Worm (Caenorhabditis elegans) whole organism, midembryonic: ENCODE data around the gene pptr-1.
"Not testable (repeated sequence)": the region's sequence is repeated elsewhere in the genome, so short reads cannot be mapped to it uniquely, and the experiment has no call there.

Experiments
- T22C8.4 ChIP-seq: fragments of 200-800 bp; sonication (Bioruptor generic); IDR thresholded peaks from 2 replicates; pipeline ENCODE4 v1.3.6; 2022; ENCODE audit warnings: missing genetic modification characterization, missing compliant biosample characterization
- cog-1 ChIP-seq: sonication (generic microtip); optimal IDR thresholded peaks from 2 replicates; lab custom pipeline; 2016; ENCODE audit warnings: missing genetic modification characterization, missing compliant biosample characterization
- flt-1 ChIP-seq: fragments of 200-800 bp; sonication (Bioruptor generic); IDR thresholded peaks from 2 replicates; pipeline ENCODE4 v1.3.6; 2022; ENCODE audit warnings: missing genetic modification characterization, missing compliant biosample characterization
- klf-2 ChIP-seq: fragments of 200-800 bp; sonication (Bioruptor generic); conservative IDR thresholded peaks from 2 replicates; pipeline ENCODE4 v1.3.6; 2022; ENCODE audit warnings: missing genetic modification reagents, missing genetic modification characterization, missing compliant biosample characterization
- med-1 ChIP-seq: sonication (generic microtip); optimal IDR thresholded peaks from 2 replicates; lab custom pipeline; 2017; ENCODE audit warnings: missing genetic modification characterization, mild to moderate bottlenecking, missing compliant biosample characterization, antibody characterized with exemption, missing genetic modification reagents; ENCODE audit not compliant: insufficient read depth
- ref-1 ChIP-seq: fragments of 200-800 bp; sonication (Bioruptor generic); conservative IDR thresholded peaks from 2 replicates; pipeline ENCODE4 v1.3.6; 2022; ENCODE audit warnings: missing genetic modification reagents, missing genetic modification characterization, missing compliant biosample characterization
- tab-1 ChIP-seq: fragments of 200-800 bp; sonication (Bioruptor generic); IDR thresholded peaks from 2 replicates; pipeline ENCODE4 v1.3.6; 2022; ENCODE audit warnings: missing genetic modification characterization, missing compliant biosample characterization
- ztf-23 ChIP-seq: fragments of 200-800 bp; sonication (Bioruptor generic); IDR thresholded peaks from 2 replicates; pipeline ENCODE4 v1.3.6; 2022; ENCODE audit warnings: missing genetic modification reagents, missing genetic modification characterization, missing compliant biosample characterization
- ztf-29 ChIP-seq: fragments of 200-800 bp; sonication (Bioruptor generic); IDR thresholded peaks from 2 replicates; pipeline ENCODE4 v1.3.6; 2022; ENCODE audit warnings: missing genetic modification reagents, missing genetic modification characterization, missing compliant biosample characterization

pptr-1 gene

ce11 chrV:16338287-16339092 is 18.8 kb upstream of the pptr-1 start, which contains the start of gene slc-9B.2:
TSS of gene slc-9B.2 (plus strand) at chrV:16339042.
- TF ChIP-seq flt-1 (GFP tag; lab: Robert Waterston, UW); tab-1; med-1 (GFP tag; lab: Kevin White, UChicago): not testable (repeated sequence)

ce11 chrV:16341497-16342257 is 15.6 kb upstream of the pptr-1 start:
- 0 out of 2 replicates have a peak, but pooled peaks have one; percentile 43 for TF ChIP-seq klf-2 (GFP tag; lab: Robert Waterston, UW)

ce11 chrV:16342258-16342618 is 15.1 kb upstream of the pptr-1 start, which contains the start of gene nhr-193:
TSS of gene nhr-193 (plus strand) at chrV:16342308.
- TF ChIP-seq tab-1 (no peak), ztf-23 (GFP tag; lab: Robert Waterston, UW) (no peak), med-1 (GFP tag; lab: Kevin White, UChicago) (no peak), ref-1 (no peak), klf-2 (GFP tag; lab: Robert Waterston, UW) (no peak), ztf-29 (GFP tag; lab: Robert Waterston, UW) (no peak), cog-1 (tag; lab: Kevin White, UChicago) (no peak), flt-1 (GFP tag; lab: Robert Waterston, UW) (no peak), T22C8.4 (no peak)

ce11 chrV:16346406-16347108 is 10.8 kb upstream of the pptr-1 start, which contains the start of the genes W08G11.5 and W08G11.1:
TSS of gene W08G11.5 (minus strand) at chrV:16346506.
TSS of gene W08G11.1 (plus strand) at chrV:16347058.
- TF ChIP-seq ztf-29 (GFP tag; lab: Robert Waterston, UW) (no peak), T22C8.4 (no peak), ref-1 (no peak), med-1 (GFP tag; lab: Kevin White, UChicago) (no peak), ztf-23 (GFP tag; lab: Robert Waterston, UW) (no peak), tab-1 (no peak), cog-1 (tag; lab: Kevin White, UChicago) (no peak), flt-1 (GFP tag; lab: Robert Waterston, UW) (no peak), klf-2 (GFP tag; lab: Robert Waterston, UW) (no peak)

- TF ChIP-seq tab-1 = no peak
- TF ChIP-seq T22C8.4 = no peak
- no peak for TF ChIP-seq ztf-29 (GFP tag; lab: Robert Waterston, UW)
- no peak for TF ChIP-seq flt-1 (GFP tag; lab: Robert Waterston, UW)
- no peak for TF ChIP-seq ztf-23 (GFP tag; lab: Robert Waterston, UW)
- no peak for TF ChIP-seq ref-1
- TF ChIP-seq klf-2 (GFP tag; lab: Robert Waterston, UW) = no peak
- TF ChIP-seq med-1 (GFP tag; lab: Kevin White, UChicago) = no peak
- TF ChIP-seq cog-1 (tag; lab: Kevin White, UChicago) = no peak
These were observed 7.3 kb upstream of the pptr-1 start for ce11 chrV:16350061-16350460.

ce11 chrV:16350775-16351378 is 6.4 kb upstream of the pptr-1 start:
- TF ChIP-seq cog-1 (tag; lab: Kevin White, UChicago) (no peak), ref-1 (no peak), med-1 (GFP tag; lab: Kevin White, UChicago) (no peak), flt-1 (GFP tag; lab: Robert Waterston, UW) (no peak)

ce11 chrV:16351757-16352156 is 5.6 kb upstream of the pptr-1 start:
- TF ChIP-seq tab-1 (no peak), med-1 (GFP tag; lab: Kevin White, UChicago) (no peak), T22C8.4 (no peak), cog-1 (tag; lab: Kevin White, UChicago) (no peak), ref-1 (no peak), ztf-23 (GFP tag; lab: Robert Waterston, UW) (no peak), klf-2 (GFP tag; lab: Robert Waterston, UW) (no peak), ztf-29 (GFP tag; lab: Robert Waterston, UW) (no peak), flt-1 (GFP tag; lab: Robert Waterston, UW) (no peak)

- TF ChIP-seq ztf-23 (GFP tag; lab: Robert Waterston, UW) (no peak), ztf-29 (GFP tag; lab: Robert Waterston, UW) (no peak), flt-1 (GFP tag; lab: Robert Waterston, UW) (no peak), med-1 (GFP tag; lab: Kevin White, UChicago) (no peak), ref-1 (no peak), tab-1 (no peak), cog-1 (tag; lab: Kevin White, UChicago) (no peak), klf-2 (GFP tag; lab: Robert Waterston, UW) (no peak), T22C8.4 (no peak)
These were observed 5.0 kb upstream of the pptr-1 start for ce11 chrV:16352282-16352681.

- TF ChIP-seq ztf-23 (GFP tag; lab: Robert Waterston, UW) (no peak), tab-1 (no peak), med-1 (GFP tag; lab: Kevin White, UChicago) (no peak), klf-2 (GFP tag; lab: Robert Waterston, UW) (no peak), flt-1 (GFP tag; lab: Robert Waterston, UW) (no peak), T22C8.4 (no peak)
These were observed 2.6 kb upstream of the pptr-1 start for ce11 chrV:16354675-16355074.
